Worm (Caenorhabditis elegans): ENCODE results near the gene T26H5.4.

DNA sequence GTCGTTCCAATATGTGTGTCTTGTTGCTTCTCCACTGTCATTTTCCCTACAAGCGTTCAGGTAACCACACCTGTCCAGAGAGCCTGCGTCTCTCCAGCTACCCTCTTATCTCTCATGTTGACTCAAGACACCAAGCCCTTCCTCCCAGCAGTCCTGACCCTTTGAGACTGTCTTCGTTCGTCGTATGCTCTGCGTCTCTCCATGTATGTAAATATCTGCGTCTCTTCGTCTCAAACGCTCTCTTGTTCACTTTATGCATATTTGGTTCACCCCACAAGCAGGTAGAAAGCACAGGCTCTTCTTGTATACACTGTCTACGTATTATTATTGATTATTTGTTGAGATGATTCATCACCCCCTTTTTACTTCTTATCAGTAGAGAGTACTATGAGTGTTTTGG lies 49.2 kb upstream of the T26H5.4 start:
- TF ChIP-seq athp-1 (tag; optimal IDR thresholded peaks at IDR 0.05) (no peak), ztf-18 (tag; optimal IDR thresholded peaks at IDR 0.05) (no peak), F10E7.11 (tag; optimal IDR thresholded peaks at IDR 0.05) (no peak), T26A5.8 (tag; optimal IDR thresholded peaks at IDR 0.05) (no peak), B0035.1 (tag; optimal IDR thresholded peaks at IDR 0.05) (no peak), Y53G8AR.9 (GFP tag; conservative IDR thresholded peaks at IDR 0.05) (no peak)
